Fruit fly (Drosophila melanogaster) whole organism: Measurements from ENCODE around the gene CG7179.

Experiments
- CG8478 ChIP-seq: fragments of >200 bp; optimal IDR thresholded peaks from 2 replicates; lab custom pipeline; 2018; ENCODE audit warnings: inconsistent platforms
- Dll ChIP-seq: fragments of >200 bp; optimal IDR thresholded peaks from 2 replicates; lab custom pipeline; 2017
- EcR ChIP-seq, 2 experiments: fragments of >200 bp; optimal IDR thresholded peaks; 2 replicates each; lab custom pipeline; 2017; ENCODE audit warnings: missing biosample characterization in 2 of 2, missing genetic modification characterization in 2 of 2, missing genetic modification reagents in 2 of 2
- pan ChIP-seq: fragments of >200 bp; optimal IDR thresholded peaks from 2 replicates; lab custom pipeline; 2017
- psq ChIP-seq: fragments of >200 bp; optimal IDR thresholded peaks from 2 replicates; lab custom pipeline; 2017
- usp ChIP-seq: fragments of >200 bp; optimal IDR thresholded peaks from 2 replicates; lab custom pipeline; 2017; ENCODE audit warnings: missing biosample characterization, missing genetic modification characterization, mixed read lengths

dm6 chr2L:7799804-7800433 is 22.1 kb upstream of the CG7179 start, which contains the start of the genes Herp and r2d2:
- TF ChIP-seq Dll (no peak), psq (lab: Kevin White, UChicago) (no peak), pan (no peak), usp (GFP tag; lab: Kevin White, UChicago) (no peak), CG8478 (lab: Kevin White, UChicago) (no peak), EcR (GFP tag; optimal IDR thresholded peaks at IDR 0.05; lab: Kevin White, UChicago) (peak in 1 of 2 experiments; percentile 27)
